Fruit fly (Drosophila melanogaster) whole organism, embryonic: Measurements from ENCODE around the gene CG1640.
A peak's percentile ranks its signal among the peaks of the same experiment; 100 is the strongest.

ENCODE experiments used
- Bdp1 ChIP-seq: fragments of 200-800 bp; sonication (Bioruptor generic); optimal IDR thresholded peaks from 3 replicates; lab custom pipeline; 2016; ENCODE audit warnings: missing biosample characterization, missing genetic modification characterization
- CG10209 ChIP-seq: fragments of 200-800 bp; sonication (Bioruptor generic); optimal IDR thresholded peaks from 3 replicates; lab custom pipeline; 2017; ENCODE audit warnings: missing biosample characterization, mild to moderate bottlenecking, missing genetic modification characterization, missing genetic modification reagents
- CG10543 ChIP-seq: fragments of 200-800 bp; sonication (Bioruptor generic); optimal IDR thresholded peaks from 3 replicates; lab custom pipeline; 2017; ENCODE audit warnings: missing biosample characterization, mild to moderate bottlenecking, missing genetic modification characterization, moderate library complexity
- CG11560 ChIP-seq: fragments of 200-800 bp; sonication (Bioruptor generic); IDR thresholded peaks from 3 replicates; pipeline ENCODE4 v1.3.6; 2022; ENCODE audit warnings: missing biosample characterization, missing genetic modification characterization
- CG12155 ChIP-seq: fragments of 200-800 bp; sonication (Bioruptor generic); optimal IDR thresholded peaks from 3 replicates; lab custom pipeline; 2016; ENCODE audit warnings: missing biosample characterization, missing genetic modification characterization
- CG1603 ChIP-seq: fragments of 200-800 bp; sonication (Bioruptor generic); optimal IDR thresholded peaks from 2 replicates; lab custom pipeline; 2019; ENCODE audit warnings: missing biosample characterization, mild to moderate bottlenecking, missing genetic modification characterization, moderate library complexity
- CG2202 ChIP-seq: fragments of 200-800 bp; sonication (Bioruptor generic); optimal IDR thresholded peaks from 2 replicates; lab custom pipeline; 2018; ENCODE audit warnings: missing biosample characterization, mild to moderate bottlenecking, missing genetic modification characterization
- CG31441 ChIP-seq: fragments of 200-800 bp; sonication (Bioruptor generic); IDR thresholded peaks from 2 replicates; pipeline ENCODE4 v1.3.6; 2022; ENCODE audit warnings: missing biosample characterization, missing genetic modification characterization
- CG4404 ChIP-seq: fragments of 200-800 bp; sonication (Bioruptor generic); IDR thresholded peaks from 2 replicates; pipeline ENCODE4 v1.3.6; 2022; ENCODE audit warnings: missing biosample characterization, missing genetic modification characterization
- CG5180 ChIP-seq: fragments of 200-800 bp; sonication (Bioruptor generic); optimal IDR thresholded peaks from 3 replicates; lab custom pipeline; 2017; ENCODE audit warnings: missing biosample characterization, missing genetic modification characterization, mild to moderate bottlenecking, moderate library complexity, missing genetic modification reagents
- CG7987 ChIP-seq: fragments of 200-800 bp; sonication (Bioruptor generic); optimal IDR thresholded peaks from 2 replicates; lab custom pipeline; 2018; ENCODE audit warnings: missing biosample characterization, mild to moderate bottlenecking, missing genetic modification characterization, moderate library complexity
- CG9215 ChIP-seq: fragments of 200-800 bp; sonication (Bioruptor generic); IDR thresholded peaks from 2 replicates; pipeline ENCODE4 v1.3.6; 2022; ENCODE audit warnings: missing biosample characterization, missing genetic modification characterization
- CHES-1-like ChIP-seq: fragments of 200-800 bp; sonication (Bioruptor generic); optimal IDR thresholded peaks from 2 replicates; lab custom pipeline; 2016; ENCODE audit warnings: missing biosample characterization, missing genetic modification characterization
- Dek ChIP-seq: fragments of 200-800 bp; sonication (Bioruptor generic); optimal IDR thresholded peaks from 3 replicates; lab custom pipeline; 2019; ENCODE audit warnings: missing biosample characterization, mild to moderate bottlenecking, missing genetic modification characterization, moderate library complexity
- Dp ChIP-seq: fragments of 200-800 bp; sonication (Bioruptor generic); optimal IDR thresholded peaks from 2 replicates; lab custom pipeline; 2018; ENCODE audit warnings: missing biosample characterization, mild to moderate bottlenecking, missing genetic modification characterization, moderate library complexity
- Ets65A ChIP-seq: fragments of 200-800 bp; sonication (Bioruptor generic); peaks from one replicate; lab custom pipeline; 2016; ENCODE audit warnings: missing biosample characterization, missing genetic modification characterization
- Ets97D ChIP-seq: fragments of 200-800 bp; sonication (Bioruptor generic); optimal IDR thresholded peaks from 3 replicates; lab custom pipeline; 2016; ENCODE audit warnings: missing biosample characterization, missing genetic modification characterization
- Fer1 ChIP-seq: fragments of 200-800 bp; sonication (Bioruptor generic); optimal IDR thresholded peaks from 2 replicates; lab custom pipeline; 2017; ENCODE audit warnings: missing biosample characterization, mild to moderate bottlenecking, missing genetic modification characterization
- GATAe ChIP-seq: fragments of 200-800 bp; sonication (Bioruptor generic); conservative IDR thresholded peaks from 2 replicates; pipeline ENCODE4 v1.3.6; 2022; ENCODE audit warnings: missing biosample characterization, missing genetic modification characterization
- Hr3 ChIP-seq: fragments of 200-800 bp; sonication (Bioruptor generic); optimal IDR thresholded peaks from 3 replicates; lab custom pipeline; 2016; ENCODE audit warnings: missing biosample characterization, missing genetic modification characterization
- Hr39 ChIP-seq: fragments of >200 bp; optimal IDR thresholded peaks from 2 replicates; lab custom pipeline; 2017
- Hr51 ChIP-seq, 2 experiments: fragments of 200-800 bp; sonication (Bioruptor generic); optimal IDR thresholded peaks; 2 replicates in 1 of 2; 3 replicates in 1 of 2; lab custom pipeline; 2016 to 2018; ENCODE audit warnings: missing biosample characterization in 2 of 2, missing genetic modification characterization in 2 of 2, mild to moderate bottlenecking in 1 of 2, moderate library complexity in 1 of 2
- Hsf ChIP-seq: fragments of 200-800 bp; sonication (Bioruptor generic); optimal IDR thresholded peaks from 3 replicates; lab custom pipeline; 2016; ENCODE audit warnings: missing biosample characterization, missing genetic modification characterization
- Kr ChIP-seq: fragments of 200-800 bp; sonication (Bioruptor generic); optimal IDR thresholded peaks from 2 replicates; lab custom pipeline; 2017; ENCODE audit warnings: missing biosample characterization, mild to moderate bottlenecking, missing genetic modification characterization
- MBD-R2 ChIP-seq: fragments of 200-800 bp; sonication (Bioruptor generic); IDR thresholded peaks from 2 replicates; pipeline ENCODE4 v1.3.6; 2022; ENCODE audit warnings: missing biosample characterization, missing genetic modification characterization
- Med ChIP-seq: fragments of 200-800 bp; sonication (Bioruptor generic); peaks from one replicate; lab custom pipeline; 2016; ENCODE audit warnings: missing biosample characterization, missing genetic modification characterization, mild to moderate bottlenecking, inconsistent platforms, moderate library complexity
- Myb ChIP-seq: fragments of 200-800 bp; sonication (Bioruptor generic); optimal IDR thresholded peaks from 2 replicates; lab custom pipeline; 2016; ENCODE audit warnings: missing biosample characterization, missing genetic modification characterization
- NFAT ChIP-seq: fragments of 200-800 bp; sonication (Bioruptor generic); IDR thresholded peaks from 2 replicates; pipeline ENCODE4 v1.3.6; 2022; ENCODE audit warnings: missing biosample characterization, missing genetic modification characterization
- Pdp1 ChIP-seq, 2 experiments: fragments of 200-800 bp; sonication (Bioruptor generic); optimal IDR thresholded peaks; 3 replicates each; lab custom pipeline; 2016; ENCODE audit warnings: missing biosample characterization in 2 of 2, missing genetic modification characterization in 2 of 2, mild to moderate bottlenecking in 1 of 2, moderate library complexity in 1 of 2
- Vsx1 ChIP-seq: fragments of 200-800 bp; sonication (Bioruptor generic); optimal IDR thresholded peaks from 2 replicates; lab custom pipeline; 2017; ENCODE audit warnings: missing biosample characterization, mild to moderate bottlenecking, missing genetic modification characterization, missing genetic modification reagents
- bcd ChIP-seq: fragments of 200-800 bp; sonication (Bioruptor generic); optimal IDR thresholded peaks from 2 replicates; lab custom pipeline; 2017; ENCODE audit warnings: missing biosample characterization, mild to moderate bottlenecking, missing genetic modification characterization
- cato ChIP-seq: fragments of 200-800 bp; sonication (Bioruptor generic); optimal IDR thresholded peaks from 2 replicates; lab custom pipeline; 2016; ENCODE audit warnings: missing biosample characterization, missing genetic modification characterization, borderline replicate concordance
- chif ChIP-seq, 2 experiments: fragments of 200-800 bp; sonication (Bioruptor generic); optimal IDR thresholded peaks; 3 replicates each; lab custom pipeline; 2016; ENCODE audit warnings: missing biosample characterization in 2 of 2, missing genetic modification characterization in 2 of 2
- ci ChIP-seq: fragments of 200-800 bp; sonication (Bioruptor generic); IDR thresholded peaks from 3 replicates; pipeline ENCODE4 v1.3.6; 2022; ENCODE audit warnings: missing biosample characterization, missing genetic modification characterization
- dpn ChIP-seq, 2 experiments: fragments of 200-800 bp; sonication (Bioruptor generic); optimal IDR thresholded peaks; 3 replicates each; lab custom pipeline; 2016; ENCODE audit warnings: missing biosample characterization in 2 of 2, missing genetic modification characterization in 2 of 2
- eve ChIP-seq, 2 experiments: fragments of >200 bp; optimal IDR thresholded peaks; 2 replicates each; lab custom pipeline; 2017; ENCODE audit warnings: missing biosample characterization in 2 of 2, missing genetic modification characterization in 2 of 2
- ftz-f1 ChIP-seq: fragments of 200-800 bp; sonication (Bioruptor generic); optimal IDR thresholded peaks from 2 replicates; lab custom pipeline; 2016; ENCODE audit warnings: missing biosample characterization, missing genetic modification characterization
- gsb ChIP-seq: fragments of 200-800 bp; sonication (Bioruptor generic); IDR thresholded peaks from 2 replicates; pipeline ENCODE4 v1.3.6; 2022; ENCODE audit warnings: missing biosample characterization, missing genetic modification characterization
- her ChIP-seq: fragments of 200-800 bp; sonication (Bioruptor generic); optimal IDR thresholded peaks from 2 replicates; lab custom pipeline; 2016; ENCODE audit warnings: missing biosample characterization, missing genetic modification characterization
- ken ChIP-seq: fragments of 200-800 bp; sonication (Bioruptor generic); IDR thresholded peaks from 3 replicates; pipeline ENCODE4 v1.3.6; 2022; ENCODE audit warnings: missing biosample characterization, missing genetic modification characterization
- klu ChIP-seq: fragments of 200-800 bp; sonication (Bioruptor generic); IDR thresholded peaks from 2 replicates; pipeline ENCODE4 v1.3.6; 2022; ENCODE audit warnings: missing biosample characterization, missing genetic modification characterization
- lilli ChIP-seq: fragments of 200-800 bp; sonication (Bioruptor generic); optimal IDR thresholded peaks from 3 replicates; lab custom pipeline; 2016; ENCODE audit warnings: missing biosample characterization, missing genetic modification characterization
- luna ChIP-seq: fragments of 200-800 bp; sonication (Bioruptor generic); optimal IDR thresholded peaks from 2 replicates; lab custom pipeline; 2016; ENCODE audit warnings: missing biosample characterization, missing genetic modification characterization
- mam ChIP-seq: fragments of 200-800 bp; sonication (Bioruptor generic); optimal IDR thresholded peaks from 3 replicates; lab custom pipeline; 2016; ENCODE audit warnings: missing biosample characterization, missing genetic modification characterization
- nau ChIP-seq: fragments of 200-800 bp; sonication (Bioruptor generic); optimal IDR thresholded peaks from 3 replicates; lab custom pipeline; 2017; ENCODE audit warnings: missing biosample characterization, mild to moderate bottlenecking, missing genetic modification characterization, missing genetic modification reagents
- pb ChIP-seq: fragments of 200-800 bp; sonication (Bioruptor generic); optimal IDR thresholded peaks from 3 replicates; lab custom pipeline; 2016; ENCODE audit warnings: missing biosample characterization, missing genetic modification characterization
- repo ChIP-seq: fragments of 200-800 bp; sonication (Bioruptor generic); optimal IDR thresholded peaks from 2 replicates; lab custom pipeline; 2016; ENCODE audit warnings: missing biosample characterization, missing genetic modification characterization
- sens ChIP-seq: fragments of 200-800 bp; sonication (Bioruptor generic); peaks from one replicate; lab custom pipeline; 2016; ENCODE audit warnings: missing biosample characterization, missing genetic modification characterization
- slbo ChIP-seq: fragments of 200-800 bp; sonication (Bioruptor generic); IDR thresholded peaks from 2 replicates; pipeline ENCODE4 v1.3.6; 2022; ENCODE audit warnings: missing biosample characterization, missing genetic modification characterization
- sob ChIP-seq: fragments of 200-800 bp; sonication (Bioruptor generic); IDR thresholded peaks from 2 replicates; pipeline ENCODE4 v1.3.6; 2022; ENCODE audit warnings: missing biosample characterization, missing genetic modification characterization

Gene CG1640

dm6 chrX:13334434-13335146, 35.8 kb upstream of the CG1640 start (continued):
- peak; percentile 42 for TF ChIP-seq CHES-1-like (GFP tag; lab: Kevin White, UChicago)
- TF ChIP-seq Fer1 (GFP tag; lab: Kevin White, UChicago): no peak
- TF ChIP-seq CG10543 (GFP tag; lab: Kevin White, UChicago): peak; percentile 42
- peak; percentile 20 for TF ChIP-seq bcd
- peak; percentile 21 for TF ChIP-seq CG10209 (GFP tag; lab: Kevin White, UChicago)
- TF ChIP-seq nau (GFP tag; lab: Kevin White, UChicago): no peak
- peak; percentile 83 for TF ChIP-seq sens (GFP tag; lab: Kevin White, UChicago)
- peak; percentile 17 for TF ChIP-seq Ets65A (GFP tag; lab: Kevin White, UChicago)
- no peak for TF ChIP-seq CG7987
- TF ChIP-seq CG2202 (tag; lab: Kevin White, UChicago): peak; percentile 15
- peak; percentile 9; the same call in 1 of the 2 replicates for TF ChIP-seq NFAT (GFP tag; lab: Robert Waterston, UW)
- TF ChIP-seq CG1603 (tag; lab: Kevin White, UChicago): peak; percentile 61
- no peak for TF ChIP-seq CG5180 (GFP tag; lab: Kevin White, UChicago)
- peak; percentile 15 for TF ChIP-seq repo (GFP tag; lab: Kevin White, UChicago)
- TF ChIP-seq CG12155 (GFP tag; lab: Kevin White, UChicago): peak; percentile 39
- peak in 1 of 2 experiments; percentile 15 for TF ChIP-seq chif (GFP tag; optimal IDR thresholded peaks at IDR 0.05; lab: Kevin White, UChicago)
- peak; percentile 66; the same call in 1 of the 2 replicates for TF ChIP-seq slbo (GFP tag; lab: Robert Waterston, UW)
- peak; percentile 9; the same call in 1 of the 2 replicates for TF ChIP-seq GATAe (GFP tag; lab: Robert Waterston, UW)
- no peak for TF ChIP-seq Vsx1 (GFP tag; lab: Kevin White, UChicago)
- peak in 1 of 2 experiments; percentile 31 for TF ChIP-seq Hr51 (GFP tag; optimal IDR thresholded peaks at IDR 0.05; lab: Kevin White, UChicago)
- TF ChIP-seq Dek (tag; lab: Kevin White, UChicago): peak; percentile 17
- peak; percentile 8 for TF ChIP-seq Hr3
- TF ChIP-seq cato (GFP tag; lab: Kevin White, UChicago): no peak
- peak; percentile 65 for TF ChIP-seq sob
- no peak for TF ChIP-seq gsb
- TF ChIP-seq dpn (GFP tag; optimal IDR thresholded peaks at IDR 0.05; lab: Kevin White, UChicago): peak; percentile 52 to 62
- no peak for TF ChIP-seq eve (GFP tag; optimal IDR thresholded peaks at IDR 0.05; lab: Kevin White, UChicago)
- no peak; the same call in 1 of the 2 replicates for TF ChIP-seq MBD-R2 (GFP tag; lab: Robert Waterston, UW)
- TF ChIP-seq pb: peak; percentile 3
- TF ChIP-seq Hsf (GFP tag; lab: Kevin White, UChicago): peak; percentile 10
- peak; percentile 72 for TF ChIP-seq Ets97D (GFP tag; lab: Kevin White, UChicago)
- peak; percentile 65 for TF ChIP-seq lilli (GFP tag; lab: Kevin White, UChicago)
- no peak for TF ChIP-seq Kr
- peak; percentile 91 for TF ChIP-seq Dp (GFP tag; lab: Kevin White, UChicago)
- peak; percentile 15 for TF ChIP-seq her (GFP tag; lab: Kevin White, UChicago)
- peak; percentile 5 for TF ChIP-seq Bdp1
- TF ChIP-seq CG11560: no peak
- TF ChIP-seq luna (GFP tag; lab: Kevin White, UChicago): peak; percentile 54
- peak; percentile 93 for TF ChIP-seq Med (GFP tag; lab: Kevin White, UChicago)
- no peak for TF ChIP-seq CG9215 (GFP tag; lab: Robert Waterston, UW)
- TF ChIP-seq mam (GFP tag; lab: Kevin White, UChicago): peak; percentile 47
- TF ChIP-seq CG31441: no peak
- peak; percentile 42; the same call in 2 of the 3 replicates for TF ChIP-seq ci
- TF ChIP-seq ken: peak; percentile 59; the same call in 1 of the 3 replicates
- TF ChIP-seq klu (GFP tag; lab: Robert Waterston, UW): no peak
- TF ChIP-seq Pdp1 (GFP tag; optimal IDR thresholded peaks at IDR 0.05; lab: Kevin White, UChicago): peak; percentile 29 to 86
- TF ChIP-seq Hr39 (lab: Kevin White, UChicago): no peak
- peak; percentile 96 for TF ChIP-seq Myb
- TF ChIP-seq ftz-f1: peak; percentile 0
- TF ChIP-seq CG4404 (GFP tag; lab: Robert Waterston, UW): no peak
